Worm (Caenorhabditis elegans) whole organism, mixed stage, embryonic: ENCODE data around the gene rpl-18.
A peak's percentile ranks its signal among the peaks of the same experiment; 100 is the strongest.

ENCODE experiments used
- M03D4.4 ChIP-seq: sonication (generic microtip); optimal IDR thresholded peaks from 2 replicates; lab custom pipeline; 2017; ENCODE audit warnings: mild to moderate bottlenecking, missing genetic modification characterization, missing compliant biosample characterization
- bed-3 ChIP-seq: fragments of 200-800 bp; sonication (Bioruptor generic); optimal IDR thresholded peaks from 3 replicates; lab custom pipeline; 2018; ENCODE audit warnings: mild to moderate bottlenecking, missing genetic modification characterization, moderate library complexity, missing compliant biosample characterization
- blmp-1 ChIP-seq: fragments of 150-350 bp; optimal IDR thresholded peaks from 2 replicates; lab custom pipeline; 2014; ENCODE audit warnings: missing biosample characterization, missing genetic modification characterization
- ceh-39 ChIP-seq: fragments of 150-350 bp; optimal IDR thresholded peaks from 2 replicates; lab custom pipeline; 2014; ENCODE audit warnings: missing biosample characterization, missing genetic modification characterization
- ceh-43 ChIP-seq: fragments of 200-800 bp; sonication (Bioruptor generic); optimal IDR thresholded peaks from 2 replicates; lab custom pipeline; 2018; ENCODE audit warnings: mild to moderate bottlenecking, missing genetic modification characterization, moderate library complexity, missing compliant biosample characterization
- ceh-83 ChIP-seq: fragments of 200-800 bp; sonication (Bioruptor generic); optimal IDR thresholded peaks from 2 replicates; lab custom pipeline; 2018; ENCODE audit warnings: mild to moderate bottlenecking, missing genetic modification characterization, missing compliant biosample characterization
- ces-1 ChIP-seq: fragments of 150-350 bp; optimal IDR thresholded peaks from 2 replicates; lab custom pipeline; 2014; ENCODE audit warnings: missing biosample characterization, missing genetic modification reagents, missing genetic modification characterization
- cnd-1 ChIP-seq: fragments of 200-800 bp; sonication (Bioruptor generic); optimal IDR thresholded peaks from 2 replicates; lab custom pipeline; 2018; ENCODE audit warnings: mild to moderate bottlenecking, missing genetic modification characterization, missing compliant biosample characterization
- drap-1 ChIP-seq: fragments of 200-800 bp; sonication (Bioruptor generic); optimal IDR thresholded peaks from 3 replicates; lab custom pipeline; 2018; ENCODE audit warnings: mild to moderate bottlenecking, missing genetic modification characterization, missing compliant biosample characterization
- elt-1 ChIP-seq: sonication (generic microtip); optimal IDR thresholded peaks from 2 replicates; lab custom pipeline; 2017; ENCODE audit warnings: missing genetic modification characterization, mild to moderate bottlenecking, missing compliant biosample characterization, antibody characterized with exemption, moderate library complexity, borderline replicate concordance; ENCODE audit not compliant: insufficient read depth
- elt-3 ChIP-seq: fragments of 150-350 bp; optimal IDR thresholded peaks from 2 replicates; lab custom pipeline; 2014; ENCODE audit warnings: missing biosample characterization, missing genetic modification characterization
- ham-2 ChIP-seq: fragments of 200-800 bp; sonication (Bioruptor generic); optimal IDR thresholded peaks from 2 replicates; lab custom pipeline; 2018; ENCODE audit warnings: mild to moderate bottlenecking, missing genetic modification characterization, missing compliant biosample characterization
- hlh-1 ChIP-seq: fragments of 150-350 bp; optimal IDR thresholded peaks from 2 replicates; lab custom pipeline; 2014; ENCODE audit warnings: missing biosample characterization, missing genetic modification reagents, missing genetic modification characterization
- lin-13 ChIP-seq: fragments of 150-350 bp; optimal IDR thresholded peaks from 2 replicates; lab custom pipeline; 2014; ENCODE audit warnings: missing biosample characterization, missing genetic modification characterization
- lin-32 ChIP-seq: fragments of 200-800 bp; sonication (Bioruptor generic); optimal IDR thresholded peaks from 2 replicates; lab custom pipeline; 2018; ENCODE audit warnings: mild to moderate bottlenecking, missing genetic modification characterization, missing compliant biosample characterization
- lsy-2 ChIP-seq: fragments of 150-350 bp; optimal IDR thresholded peaks from 2 replicates; lab custom pipeline; 2014; ENCODE audit warnings: missing biosample characterization, missing genetic modification characterization
- mab-5 ChIP-seq: fragments of 150-350 bp; optimal IDR thresholded peaks from 2 replicates; lab custom pipeline; 2014; ENCODE audit warnings: missing biosample characterization, missing genetic modification characterization
- mep-1 ChIP-seq: fragments of 150-350 bp; optimal IDR thresholded peaks from 2 replicates; lab custom pipeline; 2017; ENCODE audit warnings: missing biosample characterization, missing genetic modification reagents, missing genetic modification characterization, inconsistent platforms
- mls-2 ChIP-seq: sonication (generic microtip); optimal IDR thresholded peaks from 2 replicates; lab custom pipeline; 2016; ENCODE audit warnings: mild to moderate bottlenecking, missing genetic modification characterization, moderate library complexity, missing compliant biosample characterization
- nhr-12 ChIP-seq: fragments of 150-350 bp; optimal IDR thresholded peaks from 2 replicates; lab custom pipeline; 2014; ENCODE audit warnings: missing biosample characterization, missing genetic modification characterization
- nhr-237 ChIP-seq: fragments of 150-350 bp; optimal IDR thresholded peaks from 2 replicates; lab custom pipeline; 2014; ENCODE audit warnings: missing biosample characterization, missing genetic modification characterization
- nhr-28 ChIP-seq: fragments of 150-350 bp; optimal IDR thresholded peaks from 2 replicates; lab custom pipeline; 2014; ENCODE audit warnings: missing biosample characterization, missing genetic modification characterization
- nhr-76 ChIP-seq: sonication (generic microtip); optimal IDR thresholded peaks from 2 replicates; lab custom pipeline; 2017; ENCODE audit warnings: missing biosample characterization, missing genetic modification characterization
- pha-4 ChIP-seq: fragments of 150-350 bp; optimal IDR thresholded peaks from 2 replicates; lab custom pipeline; 2018; ENCODE audit warnings: missing biosample characterization, missing genetic modification reagents, missing genetic modification characterization
- sem-2 ChIP-seq: fragments of 200-800 bp; sonication (Bioruptor generic); optimal IDR thresholded peaks from 2 replicates; lab custom pipeline; 2018; ENCODE audit warnings: mild to moderate bottlenecking, missing genetic modification characterization, missing compliant biosample characterization
- snpc-4 ChIP-seq: fragments of 150-350 bp; optimal IDR thresholded peaks from 2 replicates; lab custom pipeline; 2014; ENCODE audit warnings: missing biosample characterization, missing genetic modification characterization
- sptf-1 ChIP-seq: sonication (generic microtip); optimal IDR thresholded peaks from 2 replicates; lab custom pipeline; 2017; ENCODE audit warnings: mild to moderate bottlenecking, missing genetic modification characterization, moderate library complexity, missing compliant biosample characterization
- tbx-8 ChIP-seq: fragments of 200-800 bp; sonication (Bioruptor generic); optimal IDR thresholded peaks from 2 replicates; lab custom pipeline; 2018; ENCODE audit warnings: mild to moderate bottlenecking, missing genetic modification characterization, moderate library complexity, missing compliant biosample characterization
- unc-120 ChIP-seq: sonication (generic microtip); optimal IDR thresholded peaks from 2 replicates; lab custom pipeline; 2017; ENCODE audit warnings: missing genetic modification characterization, missing compliant biosample characterization; ENCODE audit not compliant: poor library complexity, severe bottlenecking
- unc-39 ChIP-seq: fragments of 150-350 bp; optimal IDR thresholded peaks from 2 replicates; lab custom pipeline; 2014; ENCODE audit warnings: missing biosample characterization, missing genetic modification characterization
- zip-8 ChIP-seq: fragments of 150-350 bp; optimal IDR thresholded peaks from 2 replicates; lab custom pipeline; 2014; ENCODE audit warnings: missing biosample characterization, missing genetic modification characterization
- ztf-11 ChIP-seq: fragments of 150-350 bp; optimal IDR thresholded peaks from 2 replicates; lab custom pipeline; 2014; ENCODE audit warnings: missing biosample characterization, missing genetic modification characterization

Gene rpl-18

ce11 chrIV:13777480-13777879 lies at the start of gene rpl-18:
Gene rpl-18 (plus strand): TSS chrIV:13777865.
- TF ChIP-seq ceh-83 (GFP tag; lab: Kevin White, UChicago) (no peak), pha-4 (peak; percentile 54), lsy-2 (peak; percentile 80), ztf-11 (tag; lab: Kevin White, UChicago) (no peak), cnd-1 (tag; lab: Kevin White, UChicago) (no peak), nhr-237 (tag; lab: Kevin White, UChicago) (peak; percentile 45), mls-2 (no peak), unc-39 (no peak), bed-3 (GFP tag; lab: Kevin White, UChicago) (no peak), unc-120 (tag; lab: Kevin White, UChicago) (peak; percentile 30), elt-3 (tag; lab: Kevin White, UChicago) (no peak), hlh-1 (tag; lab: Kevin White, UChicago) (peak; percentile 17), ceh-39 (tag; lab: Kevin White, UChicago) (peak; percentile 41), ces-1 (GFP tag; lab: Kevin White, UChicago) (peak; percentile 67), zip-8 (no peak), snpc-4 (tag; lab: Kevin White, UChicago) (no peak), mab-5 (tag; lab: Kevin White, UChicago) (no peak), tbx-8 (GFP tag; lab: Kevin White, UChicago) (no peak), nhr-28 (tag; lab: Kevin White, UChicago) (no peak), ceh-43 (GFP tag; lab: Kevin White, UChicago) (no peak), elt-1 (tag; lab: Kevin White, UChicago) (no peak), lin-13 (peak; percentile 76), mep-1 (peak; percentile 23)
- TF ChIP-seq, all 35 proteins: peak for 9

ce11 chrIV:13727865-13728264 lies 49.8 kb upstream of the rpl-18 start:
- TF ChIP-seq ces-1 (GFP tag; lab: Kevin White, UChicago) (no peak), hlh-1 (tag; lab: Kevin White, UChicago) (no peak), nhr-237 (tag; lab: Kevin White, UChicago) (no peak), nhr-76 (tag; lab: Kevin White, UChicago) (no peak), lin-13 (no peak), lin-32 (no peak), mls-2 (no peak), nhr-28 (tag; lab: Kevin White, UChicago) (no peak), nhr-12 (no peak), elt-3 (tag; lab: Kevin White, UChicago) (no peak), snpc-4 (tag; lab: Kevin White, UChicago) (no peak), M03D4.4 (no peak), zip-8 (no peak), drap-1 (GFP tag; lab: Kevin White, UChicago) (no peak), bed-3 (GFP tag; lab: Kevin White, UChicago) (no peak)

- no peak for TF ChIP-seq drap-1 (GFP tag; lab: Kevin White, UChicago)
- TF ChIP-seq tbx-8 (GFP tag; lab: Kevin White, UChicago): no peak
- TF ChIP-seq sptf-1: no peak
- no peak for TF ChIP-seq cnd-1 (tag; lab: Kevin White, UChicago)
- no peak for TF ChIP-seq elt-1 (tag; lab: Kevin White, UChicago)
- TF ChIP-seq mep-1: no peak
- no peak for TF ChIP-seq elt-3 (tag; lab: Kevin White, UChicago)
- no peak for TF ChIP-seq ceh-83 (GFP tag; lab: Kevin White, UChicago)
- TF ChIP-seq blmp-1 (tag; lab: Kevin White, UChicago): no peak
- TF ChIP-seq sem-2 (GFP tag; lab: Kevin White, UChicago): no peak
- no peak for TF ChIP-seq lin-13
- TF ChIP-seq M03D4.4: no peak
- TF ChIP-seq hlh-1 (tag; lab: Kevin White, UChicago): no peak
- TF ChIP-seq snpc-4 (tag; lab: Kevin White, UChicago): no peak
- no peak for TF ChIP-seq lin-32
- no peak for TF ChIP-seq ham-2
- no peak for TF ChIP-seq nhr-76 (tag; lab: Kevin White, UChicago)
Measured at ce11 chrIV:13742244-13742643, 35.4 kb upstream of the rpl-18 start, which contains the start of gene C47A4.3. Gene C47A4.3 (minus strand): TSS chrIV:13742344.

- TF ChIP-seq mep-1 (no peak), cnd-1 (tag; lab: Kevin White, UChicago) (no peak), unc-39 (no peak), hlh-1 (tag; lab: Kevin White, UChicago) (no peak), lin-13 (no peak), nhr-12 (no peak)
Measured at ce11 chrIV:13745409-13745808, 32.3 kb upstream of the rpl-18 start, which contains the start of gene C47A4.5. Gene C47A4.5 (plus strand): TSS chrIV:13745709.
